Worm (Caenorhabditis elegans) whole organism, L4/young adult: Measurements from ENCODE around the gene ZK380.6.
"Not testable (repeated sequence)": the region's sequence is repeated elsewhere in the genome, so short reads cannot be mapped to it uniquely, and the experiment has no call there.

Experiments
- W03F9.2 ChIP-seq: fragments of 150-350 bp; optimal IDR thresholded peaks from 2 replicates; lab custom pipeline; 2014; ENCODE audit warnings: missing biosample characterization, missing genetic modification characterization
- dao-5 ChIP-seq: sonication (generic microtip); optimal IDR thresholded peaks from 2 replicates; lab custom pipeline; 2016; ENCODE audit warnings: missing genotype, missing genetic modification characterization, moderate library complexity, missing compliant biosample characterization
- him-1 ChIP-seq: sonication (generic microtip); optimal IDR thresholded peaks from 2 replicates; lab custom pipeline; 2016; ENCODE audit warnings: missing genotype, missing genetic modification reagents, missing genetic modification characterization, missing compliant biosample characterization

The ZK380.6 gene

ce11 chrX:1667056-1667455 lies 12.8 kb downstream of the ZK380.6 start:
- TF ChIP-seq him-1 (tag; lab: Kevin White, UChicago) (no peak), W03F9.2 (tag; lab: Kevin White, UChicago) (no peak)

ce11 chrX:1668748-1669147 lies 14.5 kb downstream of the ZK380.6 start, which contains the start of gene R09H3.3:
Gene R09H3.3, minus strand, starts transcription at chrX:1668848.
- TF ChIP-seq him-1 (tag; lab: Kevin White, UChicago), result no peak
- no peak for TF ChIP-seq W03F9.2 (tag; lab: Kevin White, UChicago)
- no peak for TF ChIP-seq dao-5 (tag; lab: Kevin White, UChicago)

ce11 chrX:1674056-1674455 lies 19.8 kb downstream of the ZK380.6 start, which contains the start of gene tbx-31:
Gene tbx-31, minus strand, starts transcription at chrX:1674156.
- TF ChIP-seq W03F9.2 (tag; lab: Kevin White, UChicago) (no peak), dao-5 (tag; lab: Kevin White, UChicago) (no peak), him-1 (tag; lab: Kevin White, UChicago) (no peak)

ce11 chrX:1675879-1676278 lies 21.6 kb downstream of the ZK380.6 start:
- TF ChIP-seq him-1 (tag; lab: Kevin White, UChicago) (no peak), W03F9.2 (tag; lab: Kevin White, UChicago) (no peak), dao-5 (tag; lab: Kevin White, UChicago) (no peak)

- TF ChIP-seq dao-5 (tag; lab: Kevin White, UChicago), result no peak
- TF ChIP-seq W03F9.2 (tag; lab: Kevin White, UChicago), result no peak
- TF ChIP-seq him-1 (tag; lab: Kevin White, UChicago), result no peak
Observed at ce11 chrX:1678021-1678420, 23.8 kb downstream of the ZK380.6 start, which contains the start of gene fbxa-170. Gene fbxa-170, minus strand, starts transcription at chrX:1678121.

ce11 chrX:1682558-1682957 lies 28.3 kb downstream of the ZK380.6 start, which contains the start of gene meg-4:
Gene meg-4, plus strand, starts transcription at chrX:1682954.
- no peak for TF ChIP-seq him-1 (tag; lab: Kevin White, UChicago)
- TF ChIP-seq dao-5 (tag; lab: Kevin White, UChicago), result no peak
- TF ChIP-seq W03F9.2 (tag; lab: Kevin White, UChicago), result no peak

DNA sequence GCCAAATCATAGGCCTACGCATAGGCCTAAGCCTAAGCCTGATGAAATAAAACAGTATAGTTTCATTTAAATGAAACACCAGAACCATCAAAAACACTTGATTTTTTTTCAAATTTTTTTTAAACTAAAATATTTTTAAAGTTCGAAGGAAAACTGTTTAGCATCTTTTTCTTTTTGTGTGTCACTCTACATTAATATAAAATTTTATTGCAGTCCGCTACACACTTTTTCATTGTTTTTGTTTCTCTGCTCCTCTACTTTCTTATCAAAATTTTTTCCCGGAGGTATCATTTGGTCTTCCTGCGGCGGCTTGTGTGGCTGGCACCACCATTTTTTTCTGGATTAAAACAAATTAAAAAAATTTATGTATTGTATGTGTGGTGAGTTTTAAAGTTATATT lies 32.8 kb downstream of the ZK380.6 start, which contains the start of gene C36C9.11:
Gene C36C9.11 (plus strand): TSS at position 301 of the 400 bp plus-strand sequence.
- not testable (repeated sequence) for TF ChIP-seq dao-5, W03F9.2, him-1 (tag; lab: Kevin White, UChicago)

ce11 chrX:1689996-1690395 lies 35.8 kb downstream of the ZK380.6 start, which contains the start of gene C36C9.12:
Gene C36C9.12, minus strand, starts transcription at chrX:1690096.
- not testable (repeated sequence) for TF ChIP-seq dao-5, him-1, W03F9.2 (tag; lab: Kevin White, UChicago)

ce11 chrX:1690894-1691293 lies 36.6 kb downstream of the ZK380.6 start, which contains the start of gene C36C9.6:
Gene C36C9.6, minus strand, starts transcription at chrX:1690994.
- TF ChIP-seq W03F9.2, dao-5, him-1 (tag; lab: Kevin White, UChicago): not testable (repeated sequence)

DNA sequence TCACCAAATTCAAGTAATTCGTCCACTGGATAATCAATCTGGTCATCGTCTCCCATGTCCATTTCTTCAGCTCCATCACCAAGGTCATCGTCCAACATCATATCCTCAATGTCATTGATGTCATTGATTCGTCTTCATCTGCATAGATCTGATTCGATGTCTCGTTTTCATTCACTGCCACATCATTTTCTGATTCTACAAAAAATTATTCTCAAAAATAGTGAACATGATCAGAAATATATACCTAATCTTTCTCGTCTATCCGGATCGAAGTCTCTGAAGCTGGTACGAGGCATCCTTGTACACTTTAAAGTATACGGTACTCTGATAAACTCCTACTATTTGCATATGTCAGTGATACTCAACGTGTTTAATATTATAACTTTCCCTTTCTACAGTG lies 42.6 kb downstream of the ZK380.6 start, which contains the start of gene C36C9.4:
Gene C36C9.4 (minus strand): TSS at position 101 of the 400 bp plus-strand sequence.
- not testable (repeated sequence) for TF ChIP-seq him-1, dao-5, W03F9.2 (tag; lab: Kevin White, UChicago)

ce11 chrX:1698476-1698875 lies 44.2 kb downstream of the ZK380.6 start:
- TF ChIP-seq dao-5 (tag; lab: Kevin White, UChicago) (no peak), W03F9.2 (tag; lab: Kevin White, UChicago) (no peak), him-1 (tag; lab: Kevin White, UChicago) (no peak)

DNA sequence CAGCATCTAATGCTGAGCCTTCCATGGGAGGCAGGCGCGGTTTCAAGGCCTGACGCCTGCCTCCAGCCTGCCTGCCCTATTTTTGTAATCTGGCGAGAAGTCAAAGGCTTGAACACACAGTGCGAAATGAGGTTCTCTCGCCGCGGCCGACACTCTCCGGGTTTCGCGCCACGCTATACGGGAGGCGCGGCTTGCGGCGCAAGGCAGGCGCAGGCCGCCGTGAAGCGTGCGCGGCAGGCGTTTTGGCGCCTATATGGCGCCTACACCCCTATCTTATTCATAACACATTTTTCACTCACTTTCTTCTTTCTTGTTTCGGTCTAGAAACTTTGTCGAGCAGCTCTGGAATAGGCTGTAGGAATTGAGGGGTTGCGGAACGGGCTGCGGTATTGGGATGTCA lies 48.8 kb downstream of the ZK380.6 start:
- TF ChIP-seq him-1 (tag; lab: Kevin White, UChicago), result no peak
- no peak for TF ChIP-seq dao-5 (tag; lab: Kevin White, UChicago)
- no peak for TF ChIP-seq W03F9.2 (tag; lab: Kevin White, UChicago)

- TF ChIP-seq him-1 (tag; lab: Kevin White, UChicago) (no peak), dao-5 (tag; lab: Kevin White, UChicago) (no peak), W03F9.2 (tag; lab: Kevin White, UChicago) (no peak)
Observed at ce11 chrX:1703840-1704239, 49.6 kb downstream of the ZK380.6 start, which contains the start of gene C36C9.5. Gene C36C9.5, minus strand, starts transcription at chrX:1703940.
